Fruit fly (Drosophila melanogaster): ENCODE results near the gene Cpr65Ay.

DNA sequence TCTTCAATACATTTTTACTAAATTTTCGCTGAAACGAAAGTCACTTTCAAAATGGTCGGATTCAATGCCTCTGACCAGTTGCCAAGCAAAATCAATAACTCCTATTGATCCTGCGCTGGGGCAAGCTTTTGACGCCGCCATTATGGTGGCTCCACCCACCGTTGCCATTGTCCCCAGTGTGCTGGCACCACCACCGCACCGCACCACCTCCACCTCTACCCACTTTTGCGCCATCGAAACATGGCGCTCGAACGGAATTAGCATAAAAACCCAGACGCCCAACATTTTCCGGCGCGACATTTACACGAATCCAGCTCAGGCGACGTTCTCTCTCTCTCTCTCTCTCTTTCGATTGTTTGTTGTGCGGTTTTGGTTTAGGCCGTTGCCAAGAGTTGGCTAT lies 41.5 kb downstream of the Cpr65Ay start:
- no peak for TF ChIP-seq Sin3A (optimal IDR thresholded peaks at IDR 0.05)
- no peak for TF ChIP-seq psq (optimal IDR thresholded peaks at IDR 0.05)
